Worm (Caenorhabditis elegans) whole organism, midembryonic: ENCODE data around the gene endu-2.

Experiments used
- T22C8.4 ChIP-seq: fragments of 200-800 bp; sonication (Bioruptor generic); IDR thresholded peaks from 2 replicates; pipeline ENCODE4 v1.3.6; 2022; ENCODE audit warnings: missing genetic modification characterization, missing compliant biosample characterization
- flt-1 ChIP-seq: fragments of 200-800 bp; sonication (Bioruptor generic); IDR thresholded peaks from 2 replicates; pipeline ENCODE4 v1.3.6; 2022; ENCODE audit warnings: missing genetic modification characterization, missing compliant biosample characterization
- klf-2 ChIP-seq: fragments of 200-800 bp; sonication (Bioruptor generic); conservative IDR thresholded peaks from 2 replicates; pipeline ENCODE4 v1.3.6; 2022; ENCODE audit warnings: missing genetic modification reagents, missing genetic modification characterization, missing compliant biosample characterization
- med-1 ChIP-seq: sonication (generic microtip); optimal IDR thresholded peaks from 2 replicates; lab custom pipeline; 2017; ENCODE audit warnings: missing genetic modification characterization, mild to moderate bottlenecking, missing compliant biosample characterization, antibody characterized with exemption, missing genetic modification reagents; ENCODE audit not compliant: insufficient read depth
- ref-1 ChIP-seq: fragments of 200-800 bp; sonication (Bioruptor generic); conservative IDR thresholded peaks from 2 replicates; pipeline ENCODE4 v1.3.6; 2022; ENCODE audit warnings: missing genetic modification reagents, missing genetic modification characterization, missing compliant biosample characterization
- tab-1 ChIP-seq: fragments of 200-800 bp; sonication (Bioruptor generic); IDR thresholded peaks from 2 replicates; pipeline ENCODE4 v1.3.6; 2022; ENCODE audit warnings: missing genetic modification characterization, missing compliant biosample characterization
- ztf-23 ChIP-seq: fragments of 200-800 bp; sonication (Bioruptor generic); IDR thresholded peaks from 2 replicates; pipeline ENCODE4 v1.3.6; 2022; ENCODE audit warnings: missing genetic modification reagents, missing genetic modification characterization, missing compliant biosample characterization
- ztf-29 ChIP-seq: fragments of 200-800 bp; sonication (Bioruptor generic); IDR thresholded peaks from 2 replicates; pipeline ENCODE4 v1.3.6; 2022; ENCODE audit warnings: missing genetic modification reagents, missing genetic modification characterization, missing compliant biosample characterization

- no peak for TF ChIP-seq ztf-29
- no peak for TF ChIP-seq T22C8.4 (GFP tag; lab: Robert Waterston, UW)
- no peak for TF ChIP-seq ztf-23 (GFP tag; lab: Robert Waterston, UW)
- no peak for TF ChIP-seq flt-1 (GFP tag; lab: Robert Waterston, UW)
- no peak for TF ChIP-seq tab-1 (GFP tag; lab: Robert Waterston, UW)
- no peak for TF ChIP-seq med-1 (GFP tag; lab: Kevin White, UChicago)
- TF ChIP-seq ref-1 (GFP tag; lab: Robert Waterston, UW): no peak
- TF ChIP-seq klf-2: no peak
Measured at ce11 chrX:8204475-8204874, 37.6 kb upstream of the endu-2 start.
